Worm (Caenorhabditis elegans): ENCODE measurements around the gene R160.10.
"Not testable (repeated sequence)": the region's sequence is repeated elsewhere in the genome, so short reads cannot be mapped to it uniquely, and the experiment has no call there.

The R160.10 gene

DNA sequence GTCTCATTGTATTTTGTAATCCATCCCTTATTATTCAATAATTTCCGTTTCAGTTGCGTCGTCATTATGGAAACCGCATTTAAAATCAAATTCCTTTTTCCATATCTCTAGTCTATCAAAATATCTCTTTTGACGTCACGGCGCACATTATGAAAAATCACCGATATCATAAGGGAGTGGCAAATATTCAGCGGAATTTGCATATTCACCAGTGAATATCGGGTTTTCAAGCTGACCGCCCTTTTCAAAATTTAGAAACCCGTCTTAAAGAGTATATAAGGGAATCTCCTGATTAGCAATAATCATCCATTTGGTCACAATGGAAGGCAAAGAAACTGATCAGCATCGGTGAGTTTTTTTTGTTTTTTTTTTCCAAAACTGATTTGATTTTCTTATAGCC lies 14.0 kb downstream of the R160.10 start, which contains the start of gene col-165:
Gene col-165 (plus strand): TSS at position 301 of the 400 bp plus-strand sequence.
- no peak for TF ChIP-seq med-1 (GFP tag; optimal IDR thresholded peaks at IDR 0.05; ENCODE audit: insufficient read depth)
- no peak for TF ChIP-seq tab-1 (GFP tag; IDR thresholded peaks at IDR 0.05)
- TF ChIP-seq ref-1 (GFP tag; conservative IDR thresholded peaks at IDR 0.05) = no peak
- TF ChIP-seq klf-2 (GFP tag; conservative IDR thresholded peaks at IDR 0.05) = no peak
- TF ChIP-seq ztf-29 (GFP tag; IDR thresholded peaks at IDR 0.05) = no peak
- TF ChIP-seq flt-1 (GFP tag; IDR thresholded peaks at IDR 0.05) = no peak
- no peak for TF ChIP-seq T22C8.4 (GFP tag; IDR thresholded peaks at IDR 0.05)
- TF ChIP-seq cog-1 (tag; optimal IDR thresholded peaks at IDR 0.05) = no peak
- TF ChIP-seq ztf-23 (GFP tag; IDR thresholded peaks at IDR 0.05) = no peak

DNA sequence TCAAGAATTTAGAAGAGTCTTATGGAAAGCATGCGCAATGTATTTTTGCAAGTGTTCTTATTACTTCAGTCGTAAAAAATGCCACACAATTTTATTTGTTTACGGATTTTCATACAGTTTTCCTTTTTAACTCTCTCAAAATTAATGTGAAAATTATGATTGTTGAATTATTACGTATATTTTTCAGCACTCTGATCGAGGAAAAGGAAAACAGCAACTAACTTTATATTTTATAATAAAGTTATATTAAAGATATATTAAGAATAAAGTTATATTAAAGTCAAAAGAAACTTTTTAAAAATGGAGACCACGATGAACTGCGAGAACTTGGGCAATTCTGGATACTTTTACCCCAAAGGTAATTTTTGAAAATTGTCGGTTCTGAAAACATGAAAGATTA lies 17.1 kb downstream of the R160.10 start, which contains the start of gene F14H12.2:
Gene F14H12.2 (plus strand): TSS at position 301 of the 400 bp plus-strand sequence.
- TF ChIP-seq med-1 (GFP tag; optimal IDR thresholded peaks at IDR 0.05; ENCODE audit: insufficient read depth) (no peak), ztf-23 (GFP tag; IDR thresholded peaks at IDR 0.05) (no peak), tab-1 (GFP tag; IDR thresholded peaks at IDR 0.05) (no peak), ztf-29 (GFP tag; IDR thresholded peaks at IDR 0.05) (no peak), T22C8.4 (GFP tag; IDR thresholded peaks at IDR 0.05) (no peak), klf-2 (GFP tag; conservative IDR thresholded peaks at IDR 0.05) (no peak), ref-1 (GFP tag; conservative IDR thresholded peaks at IDR 0.05) (no peak), cog-1 (tag; optimal IDR thresholded peaks at IDR 0.05) (no peak), flt-1 (GFP tag; IDR thresholded peaks at IDR 0.05) (no peak)

DNA sequence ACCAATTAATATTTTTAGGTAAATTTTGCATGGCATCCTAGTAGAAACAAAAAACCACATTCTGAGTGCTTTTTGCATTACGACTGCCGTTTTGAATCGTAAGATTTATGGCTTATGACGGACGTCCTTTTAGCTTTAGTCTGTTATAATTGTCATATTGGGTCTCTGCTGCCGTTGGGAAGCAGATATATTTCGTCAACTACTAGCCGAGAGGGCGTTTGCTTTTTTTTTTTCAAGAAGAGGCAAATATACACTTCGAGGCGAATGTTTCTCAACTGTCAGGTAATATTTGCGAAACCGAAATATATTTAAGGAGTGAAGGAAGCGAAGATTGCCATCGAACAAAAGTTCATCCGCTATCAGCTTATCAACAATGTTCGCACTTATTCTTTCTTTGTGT lies 23.4 kb downstream of the R160.10 start, which contains the start of gene F14H12.3:
Gene F14H12.3 (plus strand): TSS at position 301 of the 400 bp plus-strand sequence.
- TF ChIP-seq klf-2 (GFP tag; conservative IDR thresholded peaks at IDR 0.05) (no peak), ref-1 (GFP tag; conservative IDR thresholded peaks at IDR 0.05) (no peak), ztf-29 (GFP tag; IDR thresholded peaks at IDR 0.05) (no peak), flt-1 (GFP tag; IDR thresholded peaks at IDR 0.05) (no peak), T22C8.4 (GFP tag; IDR thresholded peaks at IDR 0.05) (no peak), tab-1 (GFP tag; IDR thresholded peaks at IDR 0.05) (no peak)

DNA sequence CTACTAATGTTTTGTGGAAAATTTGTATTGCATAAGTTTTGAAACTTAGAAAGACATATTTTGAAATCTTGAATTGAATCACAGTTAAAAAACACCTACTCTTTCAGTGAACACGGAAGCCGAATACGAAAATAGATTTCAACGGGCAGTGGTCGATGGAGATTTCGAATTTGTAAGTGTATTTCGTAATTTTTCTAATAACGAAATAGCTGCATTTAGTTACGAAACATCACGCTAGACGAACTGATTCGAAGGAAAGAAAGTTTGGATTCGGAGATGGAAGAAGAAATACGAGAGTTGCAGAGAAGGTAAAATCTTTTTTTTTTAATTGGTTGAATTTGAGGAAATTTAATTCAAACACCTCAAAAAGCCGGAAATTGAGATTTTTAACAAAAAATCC lies 24.6 kb downstream of the R160.10 start:
- TF ChIP-seq ref-1 (GFP tag; conservative IDR thresholded peaks at IDR 0.05) (no peak), ztf-23 (GFP tag; IDR thresholded peaks at IDR 0.05) (no peak), flt-1 (GFP tag; IDR thresholded peaks at IDR 0.05) (no peak), T22C8.4 (GFP tag; IDR thresholded peaks at IDR 0.05) (no peak), klf-2 (GFP tag; conservative IDR thresholded peaks at IDR 0.05) (no peak), med-1 (GFP tag; optimal IDR thresholded peaks at IDR 0.05; ENCODE audit: insufficient read depth) (no peak), tab-1 (GFP tag; IDR thresholded peaks at IDR 0.05) (no peak), ztf-29 (GFP tag; IDR thresholded peaks at IDR 0.05) (no peak), cog-1 (tag; optimal IDR thresholded peaks at IDR 0.05) (no peak)

DNA sequence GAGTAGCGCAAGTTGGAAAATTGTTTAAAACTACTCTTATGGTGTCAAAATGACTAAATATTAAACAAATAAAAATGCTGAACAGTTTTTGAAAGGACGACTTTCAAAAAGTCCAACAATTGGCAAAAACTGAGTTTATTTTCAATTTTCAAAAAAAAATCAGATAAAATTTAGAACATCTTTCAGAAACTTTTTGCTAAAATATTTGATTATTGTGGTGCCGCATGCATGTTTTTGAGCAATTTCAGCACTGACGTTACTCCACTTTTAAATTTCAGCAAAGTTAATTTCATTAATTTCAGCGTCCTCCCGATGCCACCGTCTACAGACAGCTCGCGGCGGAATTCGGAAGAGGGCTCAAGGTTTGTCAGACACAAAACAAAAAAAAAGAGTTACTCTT lies 28.0 kb downstream of the R160.10 start, which contains the start of gene cst-1:
Gene cst-1 (plus strand): TSS at position 301 of the 400 bp plus-strand sequence.
- not testable (repeated sequence) for TF ChIP-seq ztf-23, tab-1, T22C8.4 (GFP tag; IDR thresholded peaks at IDR 0.05)

DNA sequence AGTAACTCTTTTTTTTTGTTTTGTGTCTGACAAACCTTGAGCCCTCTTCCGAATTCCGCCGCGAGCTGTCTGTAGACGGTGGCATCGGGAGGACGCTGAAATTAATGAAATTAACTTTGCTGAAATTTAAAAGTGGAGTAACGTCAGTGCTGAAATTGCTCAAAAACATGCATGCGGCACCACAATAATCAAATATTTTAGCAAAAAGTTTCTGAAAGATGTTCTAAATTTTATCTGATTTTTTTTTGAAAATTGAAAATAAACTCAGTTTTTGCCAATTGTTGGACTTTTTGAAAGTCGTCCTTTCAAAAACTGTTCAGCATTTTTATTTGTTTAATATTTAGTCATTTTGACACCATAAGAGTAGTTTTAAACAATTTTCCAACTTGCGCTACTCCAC lies 31.4 kb downstream of the R160.10 start, which contains the start of gene cst-2:
Gene cst-2 (minus strand): TSS at position 101 of the 400 bp plus-strand sequence.
- not testable (repeated sequence) for TF ChIP-seq ztf-23 (GFP tag; IDR thresholded peaks at IDR 0.05); ref-1 (GFP tag; conservative IDR thresholded peaks at IDR 0.05); tab-1 (GFP tag; IDR thresholded peaks at IDR 0.05)

DNA sequence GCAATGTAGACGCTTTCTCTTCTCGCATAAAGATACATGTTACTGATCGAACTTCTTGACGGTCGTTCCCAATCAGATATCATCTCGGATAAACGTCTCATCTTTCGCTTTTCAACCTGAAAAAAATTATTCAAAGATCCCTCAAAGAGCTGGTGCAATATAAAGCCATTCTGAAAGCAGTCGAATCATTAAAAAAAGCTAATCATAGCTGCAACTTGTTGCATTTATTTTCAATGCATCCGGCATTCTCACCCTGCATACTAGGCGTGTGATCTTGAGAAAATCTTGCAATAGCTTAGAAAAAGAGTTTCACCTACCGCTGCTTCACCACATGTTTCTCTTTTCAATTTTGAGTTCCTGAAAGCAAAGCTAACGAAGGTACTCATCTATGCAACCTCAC lies 35.0 kb downstream of the R160.10 start, which contains the start of gene C24A8.6:
Gene C24A8.6 (minus strand): TSS at position 101 of the 400 bp plus-strand sequence.
- not testable (repeated sequence) for TF ChIP-seq ref-1 (GFP tag; conservative IDR thresholded peaks at IDR 0.05); med-1 (GFP tag; optimal IDR thresholded peaks at IDR 0.05; ENCODE audit: insufficient read depth); ztf-23 (GFP tag; IDR thresholded peaks at IDR 0.05)

DNA sequence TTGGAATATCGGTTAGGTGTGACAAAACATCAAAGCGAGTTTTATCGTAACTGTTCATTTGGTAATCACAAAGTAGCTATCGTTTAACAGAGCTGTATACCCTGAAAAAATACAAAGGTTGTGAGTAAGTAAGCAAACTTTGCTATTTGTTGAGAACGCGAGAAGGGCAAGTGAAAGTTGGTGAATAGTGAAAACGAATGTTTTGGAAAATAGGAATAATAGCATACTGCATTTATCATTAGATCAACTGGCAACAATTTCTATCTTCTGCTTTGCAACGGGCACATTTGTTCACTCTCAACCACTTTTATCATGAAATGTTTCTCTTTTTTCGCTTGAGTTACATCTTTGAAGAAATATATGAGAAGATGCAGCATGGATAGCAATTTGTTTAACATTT lies 38.5 kb downstream of the R160.10 start, which contains the start of gene C24A8.5:
Gene C24A8.5 (minus strand): TSS at position 101 of the 400 bp plus-strand sequence.
- TF ChIP-seq flt-1 (GFP tag; IDR thresholded peaks at IDR 0.05) (no peak), T22C8.4 (GFP tag; IDR thresholded peaks at IDR 0.05) (no peak), ztf-29 (GFP tag; IDR thresholded peaks at IDR 0.05) (no peak), ref-1 (GFP tag; conservative IDR thresholded peaks at IDR 0.05) (no peak), cog-1 (tag; optimal IDR thresholded peaks at IDR 0.05) (no peak), ztf-23 (GFP tag; IDR thresholded peaks at IDR 0.05) (no peak), med-1 (GFP tag; optimal IDR thresholded peaks at IDR 0.05; ENCODE audit: insufficient read depth) (no peak), klf-2 (GFP tag; conservative IDR thresholded peaks at IDR 0.05) (no peak), tab-1 (GFP tag; IDR thresholded peaks at IDR 0.05) (no peak)

DNA sequence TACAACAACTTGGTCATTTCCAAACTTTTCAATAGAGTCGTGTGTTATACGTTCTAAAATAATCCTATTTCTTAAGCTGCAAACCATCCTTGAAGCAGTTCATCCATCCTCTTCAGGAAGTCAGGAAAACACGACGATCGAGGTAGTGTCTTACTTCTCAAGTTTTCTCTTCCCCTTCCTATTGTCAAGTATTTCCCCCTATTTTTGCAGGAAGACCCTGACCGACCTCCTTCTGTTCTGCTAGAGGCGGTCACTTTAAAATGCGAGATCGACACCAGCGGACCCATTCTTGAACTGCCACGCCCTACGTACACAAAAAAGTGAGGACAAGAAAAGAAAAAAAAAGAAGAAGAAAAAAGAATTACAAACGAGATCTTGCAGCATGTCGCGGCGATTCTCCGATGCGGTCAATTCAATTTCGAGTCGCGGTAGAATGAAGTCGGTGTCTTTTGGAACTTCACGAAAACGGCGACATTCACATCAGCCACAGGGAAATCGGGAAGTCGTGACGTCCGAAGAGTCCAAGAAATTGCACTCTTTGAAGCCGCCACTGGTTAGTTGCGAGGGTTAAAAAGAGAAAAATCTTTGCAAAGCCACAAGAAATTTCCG lies 44.4 kb downstream of the R160.10 start:
- TF ChIP-seq T22C8.4 (GFP tag; IDR thresholded peaks at IDR 0.05) (no peak), ref-1 (GFP tag; conservative IDR thresholded peaks at IDR 0.05) (no peak), klf-2 (GFP tag; conservative IDR thresholded peaks at IDR 0.05) (no peak), med-1 (GFP tag; optimal IDR thresholded peaks at IDR 0.05; ENCODE audit: insufficient read depth) (no peak), tab-1 (GFP tag; IDR thresholded peaks at IDR 0.05) (no peak), ztf-23 (GFP tag; IDR thresholded peaks at IDR 0.05) (no peak), ztf-29 (GFP tag; IDR thresholded peaks at IDR 0.05) (no peak)

DNA sequence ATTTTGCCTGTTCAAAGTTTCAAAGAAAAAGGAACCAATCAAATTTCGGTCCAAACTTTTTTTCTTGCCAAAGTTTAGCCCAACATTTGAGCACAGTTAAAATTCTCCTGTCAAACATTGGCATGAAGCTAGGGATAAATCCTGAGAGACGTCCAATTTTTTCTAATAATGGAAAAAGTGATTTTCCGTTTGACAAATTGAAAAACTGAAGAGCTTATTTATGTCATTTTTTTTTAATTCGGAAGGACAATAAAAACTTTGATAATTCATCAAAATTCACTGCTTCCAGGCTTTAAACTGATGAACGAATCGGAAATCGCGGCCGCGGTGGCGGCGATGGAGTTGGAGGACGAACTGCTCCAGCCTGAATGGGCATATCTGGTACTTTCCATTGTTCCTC lies 46.8 kb downstream of the R160.10 start, which contains the start of gene dop-6:
Gene dop-6 (plus strand): TSS at position 301 of the 400 bp plus-strand sequence.
- TF ChIP-seq tab-1 (GFP tag; IDR thresholded peaks at IDR 0.05) (no peak), med-1 (GFP tag; optimal IDR thresholded peaks at IDR 0.05; ENCODE audit: insufficient read depth) (no peak), T22C8.4 (GFP tag; IDR thresholded peaks at IDR 0.05) (no peak), ztf-29 (GFP tag; IDR thresholded peaks at IDR 0.05) (no peak), ztf-23 (GFP tag; IDR thresholded peaks at IDR 0.05) (no peak), klf-2 (GFP tag; conservative IDR thresholded peaks at IDR 0.05) (no peak), ref-1 (GFP tag; conservative IDR thresholded peaks at IDR 0.05) (no peak)

Data from whole organism, midembryonic.